Worm (Caenorhabditis elegans) whole organism, late embryonic: Measurements from ENCODE around the gene C55A6.1.
"Not testable (repeated sequence)": the region's sequence is repeated elsewhere in the genome, so short reads cannot be mapped to it uniquely, and the experiment has no call there.

ENCODE experiments used
- K09A11.1 ChIP-seq: sonication (generic microtip); optimal IDR thresholded peaks from 2 replicates; lab custom pipeline; 2017; ENCODE audit warnings: antibody characterized with exemption, mild to moderate bottlenecking, missing genetic modification characterization, missing compliant biosample characterization; ENCODE audit not compliant: insufficient read depth
- ama-1 ChIP-seq: fragments of 150-350 bp; optimal IDR thresholded peaks from 2 replicates; lab custom pipeline; 2014
- ceh-18 ChIP-seq: sonication (generic microtip); optimal IDR thresholded peaks from 2 replicates; lab custom pipeline; 2016; ENCODE audit warnings: missing genetic modification characterization, missing compliant biosample characterization
- ceh-31 ChIP-seq: sonication (generic microtip); optimal IDR thresholded peaks from 2 replicates; lab custom pipeline; 2016; ENCODE audit warnings: missing genetic modification characterization, missing compliant biosample characterization
- ceh-9 ChIP-seq: sonication (generic microtip); optimal IDR thresholded peaks from 2 replicates; lab custom pipeline; 2016; ENCODE audit warnings: mild to moderate bottlenecking, missing genetic modification characterization, inconsistent platforms, missing compliant biosample characterization
- che-1 ChIP-seq: sonication (generic microtip); optimal IDR thresholded peaks from 2 replicates; lab custom pipeline; 2016; ENCODE audit warnings: mild to moderate bottlenecking, missing genetic modification characterization, missing compliant biosample characterization
- fkh-10 ChIP-seq: fragments of 150-350 bp; optimal IDR thresholded peaks from 2 replicates; lab custom pipeline; 2014; ENCODE audit warnings: missing biosample characterization, missing genetic modification reagents, missing genetic modification characterization
- nhr-11 ChIP-seq: fragments of 150-350 bp; optimal IDR thresholded peaks from 2 replicates; lab custom pipeline; 2014; ENCODE audit warnings: missing biosample characterization, missing genetic modification characterization
- pag-3 ChIP-seq: sonication (generic microtip); optimal IDR thresholded peaks from 2 replicates; lab custom pipeline; 2016; ENCODE audit warnings: missing compliant biosample characterization, missing genetic modification characterization, borderline replicate concordance
- pha-4 ChIP-seq: fragments of 150-350 bp; optimal IDR thresholded peaks from 2 replicates; lab custom pipeline; 2018; ENCODE audit warnings: missing biosample characterization, missing genetic modification reagents, missing genetic modification characterization
- sox-4 ChIP-seq: sonication (generic microtip); optimal IDR thresholded peaks from 2 replicates; lab custom pipeline; 2017; ENCODE audit warnings: mild to moderate bottlenecking, missing genetic modification characterization, inconsistent platforms, missing compliant biosample characterization

- TF ChIP-seq fkh-10 (GFP tag; lab: Kevin White, UChicago); ama-1 (lab: Kevin White, UChicago); nhr-11 (tag; lab: Kevin White, UChicago); pha-4 (tag; lab: Kevin White, UChicago); K09A11.1 (tag; lab: Kevin White, UChicago); che-1; ceh-18 (tag; lab: Kevin White, UChicago); ceh-31 (tag; lab: Kevin White, UChicago); pag-3 (tag; lab: Kevin White, UChicago); ceh-9; sox-4 (tag; lab: Kevin White, UChicago): not testable (repeated sequence)
Measured at ce11 chrV:11483580-11484092, 21.1 kb downstream of the C55A6.1 start, which contains the start of gene col-157.
